Fruit fly (Drosophila melanogaster) whole organism, embryonic: Measurements from ENCODE around the gene CG46458.

Experiments
- Abd-B ChIP-seq: fragments of 200-800 bp; sonication (Bioruptor generic); optimal IDR thresholded peaks from 2 replicates; lab custom pipeline; 2018; ENCODE audit warnings: missing biosample characterization, mild to moderate bottlenecking, missing genetic modification characterization, moderate library complexity
- Blimp-1 ChIP-seq: fragments of 200-800 bp; sonication (Bioruptor generic); optimal IDR thresholded peaks from 3 replicates; lab custom pipeline; 2018; ENCODE audit warnings: missing biosample characterization, missing genetic modification characterization, mild to moderate bottlenecking, moderate library complexity, missing genetic modification reagents
- CG10209 ChIP-seq: fragments of 200-800 bp; sonication (Bioruptor generic); optimal IDR thresholded peaks from 3 replicates; lab custom pipeline; 2017; ENCODE audit warnings: missing biosample characterization, mild to moderate bottlenecking, missing genetic modification characterization, missing genetic modification reagents
- CG1024 ChIP-seq: fragments of 200-800 bp; sonication (Bioruptor generic); IDR thresholded peaks from 2 replicates; pipeline ENCODE4 v1.3.6; 2022; ENCODE audit warnings: missing biosample characterization, missing genetic modification characterization
- CG11504 ChIP-seq: fragments of 200-800 bp; sonication (Bioruptor generic); optimal IDR thresholded peaks from 3 replicates; lab custom pipeline; 2019; ENCODE audit warnings: missing biosample characterization, mild to moderate bottlenecking, missing genetic modification characterization, moderate library complexity
- CG11723 ChIP-seq: fragments of 200-800 bp; sonication (Bioruptor generic); optimal IDR thresholded peaks from 2 replicates; lab custom pipeline; 2017; ENCODE audit warnings: missing biosample characterization, mild to moderate bottlenecking, missing genetic modification characterization
- CG13287 ChIP-seq: fragments of 200-800 bp; sonication (Bioruptor generic); IDR thresholded peaks from 2 replicates; pipeline ENCODE4 v1.3.6; 2022; ENCODE audit warnings: missing biosample characterization, missing genetic modification characterization; ENCODE audit not compliant: partially characterized antibody
- CG13894 ChIP-seq: fragments of 200-800 bp; sonication (Bioruptor generic); optimal IDR thresholded peaks from 3 replicates; lab custom pipeline; 2018; ENCODE audit warnings: missing biosample characterization, mild to moderate bottlenecking, missing genetic modification characterization, moderate library complexity
- CG16779 ChIP-seq: fragments of 200-800 bp; sonication (Bioruptor generic); IDR thresholded peaks from 2 replicates; pipeline ENCODE4 v1.3.6; 2022; ENCODE audit warnings: missing biosample characterization, missing genetic modification characterization
- CG2129 ChIP-seq: fragments of 200-800 bp; sonication (Bioruptor generic); IDR thresholded peaks from 2 replicates; pipeline ENCODE4 v1.3.6; 2022; ENCODE audit warnings: missing biosample characterization, missing genetic modification characterization; ENCODE audit not compliant: partially characterized antibody
- CG34224 ChIP-seq: fragments of 200-800 bp; sonication (Bioruptor generic); IDR thresholded peaks from 3 replicates; pipeline ENCODE4 v1.3.6; 2022; ENCODE audit warnings: missing biosample characterization, missing genetic modification characterization; ENCODE audit not compliant: partially characterized antibody
- CG4328 ChIP-seq: fragments of 200-800 bp; sonication (Bioruptor generic); optimal IDR thresholded peaks from 3 replicates; lab custom pipeline; 2017; ENCODE audit warnings: missing biosample characterization, missing genetic modification reagents, missing genetic modification characterization
- CG6689 ChIP-seq: fragments of 200-800 bp; sonication (Bioruptor generic); IDR thresholded peaks from 2 replicates; pipeline ENCODE4 v1.3.6; 2022; ENCODE audit warnings: missing biosample characterization, missing genetic modification characterization
- CG7271 ChIP-seq: fragments of 200-800 bp; sonication (Bioruptor generic); optimal IDR thresholded peaks from 2 replicates; lab custom pipeline; 2018; ENCODE audit warnings: missing biosample characterization, mild to moderate bottlenecking, missing genetic modification characterization, moderate library complexity
- CG9215 ChIP-seq: fragments of 200-800 bp; sonication (Bioruptor generic); IDR thresholded peaks from 2 replicates; pipeline ENCODE4 v1.3.6; 2022; ENCODE audit warnings: missing biosample characterization, missing genetic modification characterization
- CG9876 ChIP-seq: fragments of 200-800 bp; sonication (Bioruptor generic); optimal IDR thresholded peaks from 2 replicates; lab custom pipeline; 2016; ENCODE audit warnings: missing biosample characterization, missing genetic modification characterization
- CTCF ChIP-seq: fragments of 200-800 bp; sonication (Bioruptor generic); optimal IDR thresholded peaks from 2 replicates; lab custom pipeline; 2017; ENCODE audit warnings: missing biosample characterization, mild to moderate bottlenecking, missing genetic modification characterization, moderate library complexity
- D19B ChIP-seq: fragments of 200-800 bp; sonication (Bioruptor generic); optimal IDR thresholded peaks from 2 replicates; lab custom pipeline; 2017; ENCODE audit warnings: missing biosample characterization, mild to moderate bottlenecking, missing genetic modification characterization
- E2f2 ChIP-seq: fragments of 200-800 bp; sonication (Bioruptor generic); IDR thresholded peaks from 2 replicates; pipeline ENCODE4 v1.3.6; 2022; ENCODE audit warnings: missing biosample characterization, missing genetic modification characterization
- HLH3B ChIP-seq: fragments of 200-800 bp; sonication (Bioruptor generic); IDR thresholded peaks from 2 replicates; pipeline ENCODE4 v1.3.6; 2022; ENCODE audit warnings: missing biosample characterization, missing genetic modification characterization
- Hr78 ChIP-seq, 2 experiments: fragments of 200-800 bp in 1 of 2; fragments of >200 bp in 1 of 2; sonication (Bioruptor generic) in 1 of 2; optimal IDR thresholded peaks; 2 replicates each; lab custom pipeline; 2017 to 2019; ENCODE audit warnings: missing biosample characterization in 2 of 2, missing genetic modification characterization in 2 of 2, mild to moderate bottlenecking in 1 of 2, moderate library complexity in 1 of 2
- Med ChIP-seq: fragments of 200-800 bp; sonication (Bioruptor generic); peaks from one replicate; lab custom pipeline; 2016; ENCODE audit warnings: missing biosample characterization, missing genetic modification characterization, mild to moderate bottlenecking, inconsistent platforms, moderate library complexity
- Meics ChIP-seq: fragments of 200-800 bp; sonication (Bioruptor generic); optimal IDR thresholded peaks from 2 replicates; lab custom pipeline; 2017; ENCODE audit warnings: missing biosample characterization, mild to moderate bottlenecking, missing genetic modification characterization
- Nf-YB ChIP-seq: fragments of 200-800 bp; sonication (Bioruptor generic); optimal IDR thresholded peaks from 3 replicates; lab custom pipeline; 2019; ENCODE audit warnings: missing biosample characterization, mild to moderate bottlenecking, missing genetic modification characterization, moderate library complexity
- Oli ChIP-seq: fragments of 200-800 bp; sonication (Bioruptor generic); optimal IDR thresholded peaks from 2 replicates; lab custom pipeline; 2018; ENCODE audit warnings: missing biosample characterization, mild to moderate bottlenecking, missing genetic modification characterization, moderate library complexity
- PHDP ChIP-seq: fragments of 200-800 bp; sonication (Bioruptor generic); optimal IDR thresholded peaks from 3 replicates; lab custom pipeline; 2018; ENCODE audit warnings: missing biosample characterization, mild to moderate bottlenecking, missing genetic modification characterization, moderate library complexity
- Ptx1 ChIP-seq: fragments of 200-800 bp; sonication (Bioruptor generic); IDR thresholded peaks from 2 replicates; pipeline ENCODE4 v1.3.6; 2022; ENCODE audit warnings: missing biosample characterization, missing genetic modification characterization
- Ravus ChIP-seq: fragments of 200-800 bp; sonication (Bioruptor generic); IDR thresholded peaks from 2 replicates; pipeline ENCODE4 v1.3.6; 2022; ENCODE audit warnings: missing biosample characterization, missing genetic modification characterization
- Sox102F ChIP-seq: fragments of 200-800 bp; sonication (Bioruptor generic); optimal IDR thresholded peaks from 2 replicates; lab custom pipeline; 2018; ENCODE audit warnings: missing biosample characterization, mild to moderate bottlenecking, missing genetic modification characterization, moderate library complexity
- disco-r ChIP-seq: fragments of 200-800 bp; sonication (Bioruptor generic); optimal IDR thresholded peaks from 2 replicates; lab custom pipeline; 2016; ENCODE audit warnings: missing biosample characterization, missing genetic modification characterization
- dmrt11E ChIP-seq: fragments of 200-800 bp; sonication (Bioruptor generic); optimal IDR thresholded peaks from 3 replicates; lab custom pipeline; 2018; ENCODE audit warnings: missing biosample characterization, mild to moderate bottlenecking, missing genetic modification characterization, moderate library complexity
- insv ChIP-seq, 2 experiments: fragments of 200-800 bp; sonication (Bioruptor generic); optimal IDR thresholded peaks; 3 replicates each; lab custom pipeline; 2016 to 2018; ENCODE audit warnings: missing biosample characterization in 2 of 2, missing genetic modification characterization in 2 of 2
- kni ChIP-seq: fragments of 200-800 bp; sonication (Bioruptor generic); optimal IDR thresholded peaks from 3 replicates; lab custom pipeline; 2017; ENCODE audit warnings: mild to moderate bottlenecking, missing biosample characterization, missing genetic modification reagents, missing genetic modification characterization
- lmd ChIP-seq: fragments of 200-800 bp; sonication (Bioruptor generic); IDR thresholded peaks from 2 replicates; pipeline ENCODE4 v1.3.6; 2022; ENCODE audit warnings: missing biosample characterization, missing genetic modification characterization
- prd ChIP-seq, 3 experiments: fragments of >200 bp in 2 of 3; fragments of 200-800 bp in 1 of 3; sonication (Bioruptor generic) in 1 of 3; optimal IDR thresholded peaks in 2 of 3; IDR thresholded peaks in 1 of 3; 2 replicates in 2 of 3; 3 replicates in 1 of 3; pipeline versions ENCODE4 v1.3.6 to Lab custom; 2017 to 2022; ENCODE audit warnings: missing biosample characterization in 1 of 3, missing genetic modification characterization in 1 of 3
- repo ChIP-seq: fragments of 200-800 bp; sonication (Bioruptor generic); optimal IDR thresholded peaks from 2 replicates; lab custom pipeline; 2016; ENCODE audit warnings: missing biosample characterization, missing genetic modification characterization
- sisA ChIP-seq: fragments of 200-800 bp; sonication (Bioruptor generic); IDR thresholded peaks from 2 replicates; pipeline ENCODE4 v1.3.6; 2022; ENCODE audit warnings: missing biosample characterization, missing genetic modification characterization
- slbo ChIP-seq: fragments of 200-800 bp; sonication (Bioruptor generic); IDR thresholded peaks from 2 replicates; pipeline ENCODE4 v1.3.6; 2022; ENCODE audit warnings: missing biosample characterization, missing genetic modification characterization
- sna ChIP-seq: fragments of 200-800 bp; sonication (Bioruptor generic); IDR thresholded peaks from 2 replicates; pipeline ENCODE4 v1.3.6; 2022; ENCODE audit warnings: missing biosample characterization, missing genetic modification characterization; ENCODE audit not compliant: partially characterized antibody
- tgo ChIP-seq: fragments of 200-800 bp; sonication (Bioruptor generic); IDR thresholded peaks from 3 replicates; pipeline ENCODE4 v1.3.6; 2022; ENCODE audit warnings: missing biosample characterization, missing genetic modification characterization
- vvl ChIP-seq: fragments of 200-800 bp; sonication (Bioruptor generic); IDR thresholded peaks from 2 replicates; pipeline ENCODE4 v1.3.6; 2022; ENCODE audit warnings: missing biosample characterization, missing genetic modification characterization

The CG46458 gene

DNA sequence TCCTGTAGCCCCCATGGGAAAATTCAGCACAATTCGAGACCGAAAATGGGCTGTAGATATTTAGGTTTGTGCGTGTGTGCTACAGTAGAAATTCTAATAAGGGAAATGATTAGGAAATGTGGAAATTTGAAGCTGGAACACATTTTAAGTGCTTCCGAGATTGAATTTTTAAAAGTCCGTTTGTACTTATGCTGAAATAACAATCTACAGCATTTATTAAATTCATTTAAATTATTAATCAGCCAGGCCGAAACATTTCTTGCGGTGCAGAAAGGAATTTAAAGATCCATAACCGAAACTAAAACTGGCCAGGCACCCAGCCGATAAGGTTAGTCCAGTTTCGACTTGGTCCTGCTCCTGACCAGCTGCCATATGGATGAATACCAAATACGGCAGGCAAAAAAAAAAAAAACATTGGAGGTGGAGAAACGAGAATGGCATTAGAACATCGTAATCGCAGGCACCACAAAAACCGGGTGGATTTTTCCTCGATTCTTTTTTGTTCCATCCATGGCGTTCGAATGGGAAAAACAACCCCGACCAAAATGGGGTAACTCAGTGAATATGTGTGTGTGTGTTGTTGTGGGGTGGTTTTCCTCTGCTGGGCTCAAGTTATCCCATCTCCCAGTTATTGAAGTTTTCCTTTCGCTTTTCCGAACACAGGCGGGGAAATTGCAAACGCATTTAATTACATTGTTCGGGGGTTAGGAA, 36.8 kb downstream of the CG46458 start (continued):
- TF ChIP-seq Hr78 (GFP tag; optimal IDR thresholded peaks at IDR 0.05; lab: Kevin White, UChicago) (no peak), CG9876 (no peak), CG6689 (GFP tag; lab: Robert Waterston, UW) (peak; percentile 22; the same call in 1 of the 2 replicates), lmd (GFP tag; lab: Robert Waterston, UW) (no peak), D19B (GFP tag; lab: Kevin White, UChicago) (no peak), CG13287 (GFP tag; lab: Robert Waterston, UW) (no peak), CG1024 (GFP tag; lab: Robert Waterston, UW) (no peak), Nf-YB (GFP tag; lab: Kevin White, UChicago) (peak; percentile 40), Ptx1 (GFP tag; lab: Robert Waterston, UW) (no peak), insv (GFP tag; optimal IDR thresholded peaks at IDR 0.05; lab: Kevin White, UChicago) (no peak), CG11504 (tag; lab: Kevin White, UChicago) (peak; percentile 29), CG11723 (no peak), PHDP (tag; lab: Kevin White, UChicago) (no peak), slbo (GFP tag; lab: Robert Waterston, UW) (0 out of 2 replicates have a peak, but pooled peaks have one; percentile 9), CG16779 (GFP tag; lab: Robert Waterston, UW) (no peak), disco-r (GFP tag; lab: Kevin White, UChicago) (no peak), Abd-B (GFP tag; lab: Kevin White, UChicago) (no peak), Med (GFP tag; lab: Kevin White, UChicago) (peak; percentile 13), HLH3B (GFP tag; lab: Robert Waterston, UW) (no peak), repo (GFP tag; lab: Kevin White, UChicago) (no peak), Meics (GFP tag; lab: Kevin White, UChicago) (no peak), Ravus (GFP tag; lab: Robert Waterston, UW) (no peak), CG9215 (no peak), sisA (GFP tag; lab: Robert Waterston, UW) (no peak), tgo (GFP tag; lab: Robert Waterston, UW) (peak; percentile 31; the same call in 1 of the 3 replicates), CG13894 (tag; lab: Kevin White, UChicago) (peak; percentile 51), CTCF (GFP tag; lab: Kevin White, UChicago) (no peak), CG2129 (no peak), E2f2 (GFP tag; lab: Robert Waterston, UW) (no peak), CG10209 (no peak), vvl (GFP tag; lab: Robert Waterston, UW) (0 out of 2 replicates have a peak, but pooled peaks have one; percentile 15), CG7271 (no peak), sna (GFP tag; lab: Robert Waterston, UW) (no peak), prd (optimal IDR thresholded peaks at IDR 0.05; lab: Kevin White, UChicago) (no peak), prd (GFP tag; IDR thresholded peaks at IDR 0.05; lab: Robert Waterston, UW) (peak; percentile 22; the same call in 1 of the 3 replicates), kni (GFP tag; lab: Kevin White, UChicago) (peak; percentile 16), Oli (tag; lab: Kevin White, UChicago) (peak; percentile 2), CG34224 (GFP tag; lab: Robert Waterston, UW) (no peak), CG4328 (GFP tag; lab: Kevin White, UChicago) (no peak), Blimp-1 (peak; percentile 0), Sox102F (GFP tag; lab: Kevin White, UChicago) (peak; percentile 17), dmrt11E (tag; lab: Kevin White, UChicago) (no peak)
- TF ChIP-seq, all 482 proteins: peak for 32
